Fruit fly (Drosophila melanogaster) whole organism, embryonic: ENCODE results near the gene CG5790.

ENCODE experiments used
- ATbp ChIP-seq: fragments of 200-800 bp; sonication (Bioruptor generic); optimal IDR thresholded peaks from 2 replicates; lab custom pipeline; 2017; ENCODE audit warnings: missing biosample characterization, mild to moderate bottlenecking, missing genetic modification characterization, missing genetic modification reagents
- Ada2b ChIP-seq: fragments of 200-800 bp; sonication (Bioruptor generic); IDR thresholded peaks from 2 replicates; pipeline ENCODE4 v1.3.6; 2022; ENCODE audit warnings: missing biosample characterization, missing genetic modification characterization
- Asciz ChIP-seq: fragments of 200-800 bp; sonication (Bioruptor generic); optimal IDR thresholded peaks from 2 replicates; lab custom pipeline; 2017; ENCODE audit warnings: missing biosample characterization, mild to moderate bottlenecking, missing genetic modification characterization, missing genetic modification reagents
- Bdp1 ChIP-seq: fragments of 200-800 bp; sonication (Bioruptor generic); optimal IDR thresholded peaks from 3 replicates; lab custom pipeline; 2016; ENCODE audit warnings: missing biosample characterization, missing genetic modification characterization
- CG10267 ChIP-seq: fragments of 200-800 bp; sonication (Bioruptor generic); optimal IDR thresholded peaks from 2 replicates; lab custom pipeline; 2018; ENCODE audit warnings: missing biosample characterization, mild to moderate bottlenecking, missing genetic modification characterization, moderate library complexity
- CG13424 ChIP-seq: fragments of 200-800 bp; sonication (Bioruptor generic); optimal IDR thresholded peaks from 2 replicates; lab custom pipeline; 2019; ENCODE audit warnings: missing biosample characterization, mild to moderate bottlenecking, missing genetic modification characterization, moderate library complexity
- CG13624 ChIP-seq: fragments of 200-800 bp; sonication (Bioruptor generic); optimal IDR thresholded peaks from 2 replicates; lab custom pipeline; 2016; ENCODE audit warnings: missing biosample characterization, missing genetic modification characterization
- CG13775 ChIP-seq: fragments of 200-800 bp; sonication (Bioruptor generic); optimal IDR thresholded peaks from 3 replicates; lab custom pipeline; 2017; ENCODE audit warnings: missing biosample characterization, mild to moderate bottlenecking, missing genetic modification characterization
- CG14965 ChIP-seq: fragments of 200-800 bp; sonication (Bioruptor generic); optimal IDR thresholded peaks from 2 replicates; lab custom pipeline; 2016; ENCODE audit warnings: missing biosample characterization, missing genetic modification characterization, borderline replicate concordance
- CG15269 ChIP-seq: fragments of 200-800 bp; sonication (Bioruptor generic); optimal IDR thresholded peaks from 2 replicates; lab custom pipeline; 2018; ENCODE audit warnings: missing biosample characterization, mild to moderate bottlenecking, missing genetic modification characterization, moderate library complexity
- CG18619 ChIP-seq: fragments of 200-800 bp; sonication (Bioruptor generic); optimal IDR thresholded peaks from 3 replicates; lab custom pipeline; 2017; ENCODE audit warnings: missing biosample characterization, mild to moderate bottlenecking, missing genetic modification characterization
- CG6683 ChIP-seq: fragments of 200-800 bp; sonication (Bioruptor generic); optimal IDR thresholded peaks from 2 replicates; lab custom pipeline; 2017; ENCODE audit warnings: missing biosample characterization, mild to moderate bottlenecking, missing genetic modification characterization, missing genetic modification reagents
- CG6791 ChIP-seq: fragments of 200-800 bp; sonication (Bioruptor generic); IDR thresholded peaks from 3 replicates; pipeline ENCODE4 v1.3.6; 2022; ENCODE audit warnings: missing biosample characterization, missing genetic modification characterization; ENCODE audit not compliant: partially characterized antibody
- CG7271 ChIP-seq: fragments of 200-800 bp; sonication (Bioruptor generic); optimal IDR thresholded peaks from 2 replicates; lab custom pipeline; 2018; ENCODE audit warnings: missing biosample characterization, mild to moderate bottlenecking, missing genetic modification characterization, moderate library complexity
- CG7745 ChIP-seq: fragments of 200-800 bp; sonication (Bioruptor generic); optimal IDR thresholded peaks from 2 replicates; lab custom pipeline; 2018; ENCODE audit warnings: missing biosample characterization, mild to moderate bottlenecking, missing genetic modification characterization, moderate library complexity
- CG9437 ChIP-seq: fragments of 200-800 bp; sonication (Bioruptor generic); optimal IDR thresholded peaks from 2 replicates; lab custom pipeline; 2018; ENCODE audit warnings: missing biosample characterization, mild to moderate bottlenecking, missing genetic modification characterization
- Dad ChIP-seq: fragments of 200-800 bp; sonication (Bioruptor generic); optimal IDR thresholded peaks from 3 replicates; lab custom pipeline; 2016; ENCODE audit warnings: missing biosample characterization, missing genetic modification characterization
- Dll ChIP-seq: fragments of 200-800 bp; sonication (Bioruptor generic); IDR thresholded peaks from 4 replicates; pipeline ENCODE4 v1.3.6; 2022; ENCODE audit warnings: missing biosample characterization, missing genetic modification characterization; ENCODE audit not compliant: partially characterized antibody
- Doc3 ChIP-seq: fragments of 200-800 bp; sonication (Bioruptor generic); IDR thresholded peaks from 3 replicates; pipeline ENCODE4 v1.3.6; 2022; ENCODE audit warnings: missing biosample characterization, missing genetic modification characterization; ENCODE audit not compliant: partially characterized antibody
- Dp ChIP-seq: fragments of 200-800 bp; sonication (Bioruptor generic); optimal IDR thresholded peaks from 2 replicates; lab custom pipeline; 2018; ENCODE audit warnings: missing biosample characterization, mild to moderate bottlenecking, missing genetic modification characterization, moderate library complexity
- E2f2 ChIP-seq: fragments of 200-800 bp; sonication (Bioruptor generic); IDR thresholded peaks from 2 replicates; pipeline ENCODE4 v1.3.6; 2022; ENCODE audit warnings: missing biosample characterization, missing genetic modification characterization
- H2.0 ChIP-seq: fragments of 200-800 bp; sonication (Bioruptor generic); IDR thresholded peaks from 2 replicates; pipeline ENCODE4 v1.3.6; 2022; ENCODE audit warnings: missing biosample characterization, missing genetic modification characterization
- Hey ChIP-seq: fragments of 200-800 bp; sonication (Bioruptor generic); optimal IDR thresholded peaks from 3 replicates; lab custom pipeline; 2018; ENCODE audit warnings: missing biosample characterization, mild to moderate bottlenecking, missing genetic modification characterization
- Hmx ChIP-seq: fragments of 200-800 bp; sonication (Bioruptor generic); optimal IDR thresholded peaks from 2 replicates; lab custom pipeline; 2016; ENCODE audit warnings: missing biosample characterization, missing genetic modification characterization
- Jarid2 ChIP-seq: fragments of 200-800 bp; sonication (Bioruptor generic); optimal IDR thresholded peaks from 3 replicates; lab custom pipeline; 2017; ENCODE audit warnings: mild to moderate bottlenecking, missing biosample characterization, missing genetic modification reagents, missing genetic modification characterization
- Lim3 ChIP-seq: fragments of 200-800 bp; sonication (Bioruptor generic); IDR thresholded peaks from 2 replicates; pipeline ENCODE4 v1.3.6; 2022; ENCODE audit warnings: missing biosample characterization, missing genetic modification characterization
- MTF-1 ChIP-seq: fragments of 200-800 bp; sonication (Bioruptor generic); optimal IDR thresholded peaks from 2 replicates; lab custom pipeline; 2018; ENCODE audit warnings: missing biosample characterization, mild to moderate bottlenecking, missing genetic modification characterization, borderline replicate concordance
- Meics ChIP-seq: fragments of 200-800 bp; sonication (Bioruptor generic); optimal IDR thresholded peaks from 2 replicates; lab custom pipeline; 2017; ENCODE audit warnings: missing biosample characterization, mild to moderate bottlenecking, missing genetic modification characterization
- NK7.1 ChIP-seq: fragments of 200-800 bp; sonication (Bioruptor generic); optimal IDR thresholded peaks from 3 replicates; lab custom pipeline; 2016; ENCODE audit warnings: missing biosample characterization, missing genetic modification characterization
- Poxn ChIP-seq: fragments of 200-800 bp; sonication (Bioruptor generic); IDR thresholded peaks from 2 replicates; pipeline ENCODE4 v1.3.6; 2022; ENCODE audit warnings: missing biosample characterization, missing genetic modification characterization
- Ravus ChIP-seq: fragments of 200-800 bp; sonication (Bioruptor generic); IDR thresholded peaks from 2 replicates; pipeline ENCODE4 v1.3.6; 2022; ENCODE audit warnings: missing biosample characterization, missing genetic modification characterization
- Rfx ChIP-seq: fragments of 200-800 bp; sonication (Bioruptor generic); IDR thresholded peaks from 2 replicates; pipeline ENCODE4 v1.3.6; 2022; ENCODE audit warnings: missing biosample characterization, missing genetic modification characterization
- Sry-β ChIP-seq: fragments of 200-800 bp; sonication (Bioruptor generic); optimal IDR thresholded peaks from 2 replicates; lab custom pipeline; 2018; ENCODE audit warnings: missing biosample characterization, mild to moderate bottlenecking, missing genetic modification characterization, moderate library complexity
- YL-1 ChIP-seq: fragments of 200-800 bp; sonication (Bioruptor generic); optimal IDR thresholded peaks from 3 replicates; lab custom pipeline; 2017; ENCODE audit warnings: missing biosample characterization, mild to moderate bottlenecking, missing genetic modification characterization
- ase ChIP-seq: fragments of 200-800 bp; sonication (Bioruptor generic); IDR thresholded peaks from 3 replicates; pipeline ENCODE4 v1.3.6; 2022; ENCODE audit warnings: missing biosample characterization, missing genetic modification characterization
- cas ChIP-seq: fragments of 200-800 bp; sonication (Bioruptor generic); IDR thresholded peaks from 2 replicates; pipeline ENCODE4 v1.3.6; 2022; ENCODE audit warnings: missing biosample characterization, missing genetic modification characterization
- da ChIP-seq: fragments of 200-800 bp; sonication (Bioruptor generic); optimal IDR thresholded peaks from 2 replicates; lab custom pipeline; 2016; ENCODE audit warnings: missing biosample characterization, missing genetic modification characterization
- exex ChIP-seq: fragments of 200-800 bp; sonication (Bioruptor generic); optimal IDR thresholded peaks from 4 replicates; lab custom pipeline; 2018; ENCODE audit warnings: missing biosample characterization, mild to moderate bottlenecking, missing genetic modification characterization, moderate library complexity
- fru ChIP-seq: fragments of >200 bp; optimal IDR thresholded peaks from 2 replicates; lab custom pipeline; 2017
- gt ChIP-seq: fragments of 200-800 bp; sonication (Bioruptor generic); IDR thresholded peaks from 2 replicates; pipeline ENCODE4 v1.3.6; 2022; ENCODE audit warnings: missing biosample characterization, missing genetic modification characterization
- ham ChIP-seq: fragments of 200-800 bp; sonication (Bioruptor generic); IDR thresholded peaks from 2 replicates; pipeline ENCODE4 v1.3.6; 2022; ENCODE audit warnings: missing biosample characterization, missing genetic modification characterization
- insv ChIP-seq, 2 experiments: fragments of 200-800 bp; sonication (Bioruptor generic); optimal IDR thresholded peaks; 3 replicates each; lab custom pipeline; 2016 to 2018; ENCODE audit warnings: missing biosample characterization in 2 of 2, missing genetic modification characterization in 2 of 2
- kay ChIP-seq: fragments of 200-800 bp; sonication (Bioruptor generic); optimal IDR thresholded peaks from 2 replicates; lab custom pipeline; 2016; ENCODE audit warnings: missing biosample characterization, missing genetic modification characterization
- ken ChIP-seq: fragments of 200-800 bp; sonication (Bioruptor generic); IDR thresholded peaks from 3 replicates; pipeline ENCODE4 v1.3.6; 2022; ENCODE audit warnings: missing biosample characterization, missing genetic modification characterization
- lmd ChIP-seq: fragments of 200-800 bp; sonication (Bioruptor generic); IDR thresholded peaks from 2 replicates; pipeline ENCODE4 v1.3.6; 2022; ENCODE audit warnings: missing biosample characterization, missing genetic modification characterization
- odd ChIP-seq: fragments of 200-800 bp; sonication (Bioruptor generic); optimal IDR thresholded peaks from 2 replicates; lab custom pipeline; 2017; ENCODE audit warnings: missing biosample characterization, mild to moderate bottlenecking, missing genetic modification characterization
- p53 ChIP-seq: fragments of 200-800 bp; sonication (Bioruptor generic); optimal IDR thresholded peaks from 2 replicates; lab custom pipeline; 2016; ENCODE audit warnings: missing biosample characterization, missing genetic modification characterization
- seq ChIP-seq: fragments of 200-800 bp; sonication (Bioruptor generic); IDR thresholded peaks from 2 replicates; pipeline ENCODE4 v1.3.6; 2022; ENCODE audit warnings: missing biosample characterization, missing genetic modification characterization
- toy ChIP-seq: fragments of 200-800 bp; sonication (Bioruptor generic); IDR thresholded peaks from 2 replicates; pipeline ENCODE4 v1.3.6; 2022; ENCODE audit warnings: missing biosample characterization, missing genetic modification characterization
- tup ChIP-seq: fragments of 200-800 bp; sonication (Bioruptor generic); optimal IDR thresholded peaks from 2 replicates; lab custom pipeline; 2016; ENCODE audit warnings: missing biosample characterization, mild to moderate bottlenecking, missing genetic modification characterization, moderate library complexity
- twi ChIP-seq: fragments of 200-800 bp; optimal IDR thresholded peaks from 2 replicates; lab custom pipeline; 2019; ENCODE audit warnings: missing biosample characterization, mild to moderate bottlenecking, missing genetic modification characterization, moderate library complexity
- vnd ChIP-seq: fragments of 200-800 bp; sonication (Bioruptor generic); IDR thresholded peaks from 3 replicates; pipeline ENCODE4 v1.3.6; 2022; ENCODE audit warnings: missing biosample characterization, missing genetic modification characterization; ENCODE audit not compliant: partially characterized antibody

The CG5790 gene

dm6 chr2L:18267815-18268214 is 26.8 kb upstream of the CG5790 start (continued):
- TF ChIP-seq CG9437 (GFP tag; lab: Kevin White, UChicago) (no peak), tup (GFP tag; lab: Kevin White, UChicago) (no peak), MTF-1 (GFP tag; lab: Kevin White, UChicago) (no peak), CG6791 (no peak), ham (GFP tag; lab: Robert Waterston, UW) (no peak), fru (lab: Kevin White, UChicago) (no peak), p53 (GFP tag; lab: Kevin White, UChicago) (no peak), Hmx (GFP tag; lab: Kevin White, UChicago) (no peak), toy (GFP tag; lab: Robert Waterston, UW) (no peak), insv (GFP tag; optimal IDR thresholded peaks at IDR 0.05; lab: Kevin White, UChicago) (no peak), twi (tag; lab: Kevin White, UChicago) (no peak), ase (GFP tag; lab: Robert Waterston, UW) (no peak), Lim3 (GFP tag; lab: Robert Waterston, UW) (no peak), CG14965 (GFP tag; lab: Kevin White, UChicago) (no peak), Dad (GFP tag; lab: Kevin White, UChicago) (no peak), Ravus (GFP tag; lab: Robert Waterston, UW) (no peak), Bdp1 (GFP tag; lab: Kevin White, UChicago) (no peak), YL-1 (GFP tag; lab: Kevin White, UChicago) (no peak), da (no peak), CG13775 (no peak), CG6683 (GFP tag; lab: Kevin White, UChicago) (no peak), cas (GFP tag; lab: Robert Waterston, UW) (no peak), Asciz (no peak), Ada2b (GFP tag; lab: Robert Waterston, UW) (peak; percentile 30; the same call in 1 of the 2 replicates), CG18619 (GFP tag; lab: Kevin White, UChicago) (no peak), CG15269 (tag; lab: Kevin White, UChicago) (peak; percentile 17), gt (no peak), Hey (tag; lab: Kevin White, UChicago) (no peak), CG13624 (GFP tag; lab: Kevin White, UChicago) (no peak), ATbp (GFP tag; lab: Kevin White, UChicago) (no peak), kay (GFP tag; lab: Kevin White, UChicago) (no peak), NK7.1 (no peak), Sry-β (GFP tag; lab: Kevin White, UChicago) (no peak), ken (GFP tag; lab: Robert Waterston, UW) (no peak), CG10267 (no peak), CG13424 (tag; lab: Kevin White, UChicago) (peak; percentile 34), Poxn (GFP tag; lab: Robert Waterston, UW) (no peak), Dp (GFP tag; lab: Kevin White, UChicago) (no peak), exex (tag; lab: Kevin White, UChicago) (no peak), Meics (GFP tag; lab: Kevin White, UChicago) (peak; percentile 43), E2f2 (GFP tag; lab: Robert Waterston, UW) (no peak), vnd (GFP tag; lab: Robert Waterston, UW) (no peak), Dll (no peak), CG7271 (no peak), Rfx (GFP tag; lab: Robert Waterston, UW) (peak; percentile 42; the same call in 1 of the 2 replicates), Jarid2 (GFP tag; lab: Kevin White, UChicago) (no peak), H2.0 (GFP tag; lab: Robert Waterston, UW) (no peak), Doc3 (no peak), odd (GFP tag; lab: Kevin White, UChicago) (no peak), seq (GFP tag; lab: Robert Waterston, UW) (no peak), lmd (GFP tag; lab: Robert Waterston, UW) (peak; percentile 22; the same call in 1 of the 2 replicates), CG7745 (tag; lab: Kevin White, UChicago) (no peak)
